Fruit fly (Drosophila melanogaster): ENCODE measurements around the gene Fer1.

Fer1 gene

dm6 chr3R:7122172-7123072, 13.6 kb upstream of the Fer1 start (continued):
- TF ChIP-seq CG31388 (GFP tag; optimal IDR thresholded peaks at IDR 0.05) (no peak), CG9876 (GFP tag; optimal IDR thresholded peaks at IDR 0.05) (no peak), dm (GFP tag; optimal IDR thresholded peaks at IDR 0.05) (no peak), org-1 (GFP tag; optimal IDR thresholded peaks at IDR 0.05) (no peak), dan (GFP tag; IDR thresholded peaks at IDR 0.05) (no peak), nmo (GFP tag; optimal IDR thresholded peaks at IDR 0.05) (peak; percentile 29), bigmax (GFP tag; optimal IDR thresholded peaks at IDR 0.05) (no peak), zen (tag; optimal IDR thresholded peaks at IDR 0.05) (no peak), CG10543 (GFP tag; optimal IDR thresholded peaks at IDR 0.05) (no peak), D19A (tag; optimal IDR thresholded peaks at IDR 0.05) (peak; percentile 11), Pdp1 (GFP tag; optimal IDR thresholded peaks at IDR 0.05) (no peak), trem (tag; optimal IDR thresholded peaks at IDR 0.05) (no peak), Max (GFP tag; optimal IDR thresholded peaks at IDR 0.05) (no peak), CG11695 (GFP tag; IDR thresholded peaks at IDR 0.05) (0 out of 3 replicates have a peak, but pooled peaks have one; percentile 30), CG30020 (tag; optimal IDR thresholded peaks at IDR 0.05) (no peak), CG10431 (GFP tag; optimal IDR thresholded peaks at IDR 0.05) (no peak), sr (GFP tag; IDR thresholded peaks at IDR 0.05) (peak; percentile 67; the same call in 2 of the 3 replicates), CG3281 (GFP tag; optimal IDR thresholded peaks at IDR 0.05) (no peak), CG5245 (GFP tag; optimal IDR thresholded peaks at IDR 0.05) (no peak), ato (GFP tag; IDR thresholded peaks at IDR 0.05; ENCODE audit: partially characterized antibody) (no peak), CG6854 (GFP tag; optimal IDR thresholded peaks at IDR 0.05) (no peak), caup (GFP tag; optimal IDR thresholded peaks at IDR 0.05; ENCODE audit: severe bottlenecking) (no peak), CG2120 (GFP tag; optimal IDR thresholded peaks at IDR 0.05) (peak; percentile 19), sens-2 (GFP tag; IDR thresholded peaks at IDR 0.05) (0 out of 2 replicates have a peak, but pooled peaks have one; percentile 29), CG12071 (GFP tag; optimal IDR thresholded peaks at IDR 0.05) (no peak), CG15479 (GFP tag; optimal IDR thresholded peaks at IDR 0.05) (no peak), HLHmδ (GFP tag; optimal IDR thresholded peaks at IDR 0.05) (no peak), CG10654 (GFP tag; optimal IDR thresholded peaks at IDR 0.05) (no peak), Xrp1 (GFP tag; IDR thresholded peaks at IDR 0.05) (no peak; the same call in 1 of the 2 replicates), Ravus (GFP tag; IDR thresholded peaks at IDR 0.05) (no peak), CG3407 (GFP tag; optimal IDR thresholded peaks at IDR 0.05) (no peak), sens (GFP tag) (peak; percentile 67), NfI (GFP tag; optimal IDR thresholded peaks at IDR 0.05) (no peak), z (GFP tag; IDR thresholded peaks at IDR 0.05) (no peak), CG10274 (GFP tag; optimal IDR thresholded peaks at IDR 0.05) (no peak), crc (GFP tag; optimal IDR thresholded peaks at IDR 0.05) (no peak), sug (tag; optimal IDR thresholded peaks at IDR 0.05) (peak; percentile 28), chif (GFP tag; optimal IDR thresholded peaks at IDR 0.05) (no peak), Sox102F (GFP tag; optimal IDR thresholded peaks at IDR 0.05) (no peak), oc (tag; optimal IDR thresholded peaks at IDR 0.05) (no peak), CG9797 (GFP tag; optimal IDR thresholded peaks at IDR 0.05) (no peak), Opbp (GFP tag; IDR thresholded peaks at IDR 0.05; ENCODE audit: partially characterized antibody) (no peak), CG3838 (GFP tag; optimal IDR thresholded peaks at IDR 0.05) (no peak), ttk (GFP tag; IDR thresholded peaks at IDR 0.05) (no peak), Mes4 (GFP tag; optimal IDR thresholded peaks at IDR 0.05) (no peak)

Measured in whole organism, embryonic.